Fruit fly (Drosophila melanogaster) whole organism, embryonic: ENCODE results near the gene CG15522.

Experiments used
- Antp ChIP-seq: fragments of 200-800 bp; sonication (Bioruptor generic); optimal IDR thresholded peaks from 3 replicates; lab custom pipeline; 2016; ENCODE audit warnings: missing biosample characterization, missing genetic modification characterization
- B-H2 ChIP-seq: fragments of 200-800 bp; sonication (Bioruptor generic); optimal IDR thresholded peaks from 2 replicates; lab custom pipeline; 2018; ENCODE audit warnings: missing biosample characterization, mild to moderate bottlenecking, missing genetic modification characterization
- CG10959 ChIP-seq: fragments of 200-800 bp; sonication (Bioruptor generic); IDR thresholded peaks from 2 replicates; pipeline ENCODE4 v1.3.6; 2022; ENCODE audit warnings: missing biosample characterization, missing genetic modification characterization
- CG12071 ChIP-seq: fragments of 200-800 bp; sonication (Bioruptor generic); optimal IDR thresholded peaks from 3 replicates; lab custom pipeline; 2018; ENCODE audit warnings: missing biosample characterization, mild to moderate bottlenecking, missing genetic modification characterization
- CG1233 ChIP-seq: fragments of 200-800 bp; sonication (Bioruptor generic); optimal IDR thresholded peaks from 4 replicates; lab custom pipeline; 2018; ENCODE audit warnings: missing biosample characterization, mild to moderate bottlenecking, missing genetic modification characterization
- CG12769 ChIP-seq: fragments of 200-800 bp; sonication (Bioruptor generic); optimal IDR thresholded peaks from 2 replicates; lab custom pipeline; 2019; ENCODE audit warnings: missing biosample characterization, mild to moderate bottlenecking, missing genetic modification characterization, moderate library complexity
- CG13287 ChIP-seq: fragments of 200-800 bp; sonication (Bioruptor generic); IDR thresholded peaks from 2 replicates; pipeline ENCODE4 v1.3.6; 2022; ENCODE audit warnings: missing biosample characterization, missing genetic modification characterization; ENCODE audit not compliant: partially characterized antibody
- CG13296 ChIP-seq: fragments of 200-800 bp; sonication (Bioruptor generic); optimal IDR thresholded peaks from 3 replicates; lab custom pipeline; 2018; ENCODE audit warnings: missing biosample characterization, mild to moderate bottlenecking, missing genetic modification characterization
- CG14710 ChIP-seq: fragments of 200-800 bp; sonication (Bioruptor generic); optimal IDR thresholded peaks from 3 replicates; lab custom pipeline; 2019; ENCODE audit warnings: missing biosample characterization, mild to moderate bottlenecking, missing genetic modification characterization, moderate library complexity
- CG14965 ChIP-seq: fragments of 200-800 bp; sonication (Bioruptor generic); optimal IDR thresholded peaks from 2 replicates; lab custom pipeline; 2016; ENCODE audit warnings: missing biosample characterization, missing genetic modification characterization, borderline replicate concordance
- CG1647 ChIP-seq: fragments of 200-800 bp; sonication (Bioruptor generic); optimal IDR thresholded peaks from 3 replicates; lab custom pipeline; 2016; ENCODE audit warnings: missing biosample characterization, missing genetic modification characterization
- CG17186 ChIP-seq: fragments of 200-800 bp; sonication (Bioruptor generic); optimal IDR thresholded peaks from 3 replicates; lab custom pipeline; 2017; ENCODE audit warnings: missing biosample characterization, missing genetic modification reagents, missing genetic modification characterization
- CG1832 ChIP-seq: fragments of 200-800 bp; sonication (Bioruptor generic); optimal IDR thresholded peaks from 2 replicates; lab custom pipeline; 2017; ENCODE audit warnings: missing biosample characterization, mild to moderate bottlenecking, missing genetic modification characterization, inconsistent platforms
- CG18619 ChIP-seq: fragments of 200-800 bp; sonication (Bioruptor generic); optimal IDR thresholded peaks from 3 replicates; lab custom pipeline; 2017; ENCODE audit warnings: missing biosample characterization, mild to moderate bottlenecking, missing genetic modification characterization
- CG2678 ChIP-seq: fragments of 200-800 bp; sonication (Bioruptor generic); optimal IDR thresholded peaks from 3 replicates; lab custom pipeline; 2019; ENCODE audit warnings: missing biosample characterization, mild to moderate bottlenecking, missing genetic modification characterization, moderate library complexity
- CG2875 ChIP-seq: fragments of 200-800 bp; sonication (Bioruptor generic); optimal IDR thresholded peaks from 2 replicates; lab custom pipeline; 2017; ENCODE audit warnings: missing biosample characterization, mild to moderate bottlenecking, missing genetic modification characterization, missing genetic modification reagents
- CG2889 ChIP-seq: fragments of 200-800 bp; sonication (Bioruptor generic); IDR thresholded peaks from 3 replicates; pipeline ENCODE4 v1.3.6; 2022; ENCODE audit warnings: missing biosample characterization, missing genetic modification characterization
- CG32532 ChIP-seq: fragments of 200-800 bp; sonication (Bioruptor generic); IDR thresholded peaks from 2 replicates; pipeline ENCODE4 v1.3.6; 2022; ENCODE audit warnings: missing biosample characterization, missing genetic modification characterization
- CG8359 ChIP-seq: fragments of 200-800 bp; sonication (Bioruptor generic); optimal IDR thresholded peaks from 2 replicates; lab custom pipeline; 2017; ENCODE audit warnings: missing biosample characterization, mild to moderate bottlenecking, missing genetic modification characterization, borderline replicate concordance
- CG8765 ChIP-seq: fragments of 200-800 bp; sonication (Bioruptor generic); IDR thresholded peaks from 2 replicates; pipeline ENCODE4 v1.3.6; 2022; ENCODE audit warnings: missing biosample characterization, missing genetic modification characterization
- CoRest ChIP-seq: fragments of 200-800 bp; sonication (Bioruptor generic); optimal IDR thresholded peaks from 3 replicates; lab custom pipeline; 2018; ENCODE audit warnings: missing biosample characterization, mild to moderate bottlenecking, missing genetic modification characterization, moderate library complexity
- Doc2 ChIP-seq: fragments of 200-800 bp; sonication (Bioruptor generic); IDR thresholded peaks from 2 replicates; pipeline ENCODE4 v1.3.6; 2022; ENCODE audit warnings: missing biosample characterization, missing genetic modification characterization
- E2f1 ChIP-seq: fragments of 200-800 bp; sonication (Bioruptor generic); IDR thresholded peaks from 2 replicates; pipeline ENCODE4 v1.3.6; 2022; ENCODE audit warnings: missing biosample characterization, missing genetic modification characterization
- Fer2 ChIP-seq: fragments of 200-800 bp; sonication (Bioruptor generic); optimal IDR thresholded peaks from 2 replicates; lab custom pipeline; 2018; ENCODE audit warnings: missing biosample characterization, mild to moderate bottlenecking, missing genetic modification characterization, moderate library complexity
- Gsc ChIP-seq: fragments of 200-800 bp; sonication (Bioruptor generic); IDR thresholded peaks from 2 replicates; pipeline ENCODE4 v1.3.6; 2022; ENCODE audit warnings: missing biosample characterization, missing genetic modification characterization
- Mad ChIP-seq: fragments of 200-800 bp; sonication (Bioruptor generic); optimal IDR thresholded peaks from 2 replicates; lab custom pipeline; 2016; ENCODE audit warnings: missing biosample characterization, missing genetic modification characterization
- Med ChIP-seq: fragments of 200-800 bp; sonication (Bioruptor generic); peaks from one replicate; lab custom pipeline; 2016; ENCODE audit warnings: missing biosample characterization, missing genetic modification characterization, mild to moderate bottlenecking, inconsistent platforms, moderate library complexity
- NFAT ChIP-seq: fragments of 200-800 bp; sonication (Bioruptor generic); IDR thresholded peaks from 2 replicates; pipeline ENCODE4 v1.3.6; 2022; ENCODE audit warnings: missing biosample characterization, missing genetic modification characterization
- Ptx1 ChIP-seq: fragments of 200-800 bp; sonication (Bioruptor generic); IDR thresholded peaks from 2 replicates; pipeline ENCODE4 v1.3.6; 2022; ENCODE audit warnings: missing biosample characterization, missing genetic modification characterization
- Rx ChIP-seq: fragments of 200-800 bp; sonication (Bioruptor generic); IDR thresholded peaks from 2 replicates; pipeline ENCODE4 v1.3.6; 2022; ENCODE audit warnings: missing biosample characterization, missing genetic modification characterization
- Side ChIP-seq: fragments of 200-800 bp; sonication (Bioruptor generic); optimal IDR thresholded peaks from 2 replicates; lab custom pipeline; 2016; ENCODE audit warnings: missing biosample characterization, missing genetic modification characterization
- Trl ChIP-seq, 3 experiments: fragments of >200 bp in 2 of 3; fragments of 200-800 bp in 1 of 3; sonication (Bioruptor generic) in 1 of 3; optimal IDR thresholded peaks; 2 replicates in 1 of 3; 3 replicates in 2 of 3; lab custom pipeline; 2016 to 2017; ENCODE audit warnings: missing biosample characterization in 1 of 3, missing genetic modification characterization in 1 of 3
- Vsx1 ChIP-seq: fragments of 200-800 bp; sonication (Bioruptor generic); optimal IDR thresholded peaks from 2 replicates; lab custom pipeline; 2017; ENCODE audit warnings: missing biosample characterization, mild to moderate bottlenecking, missing genetic modification characterization, missing genetic modification reagents
- bbx ChIP-seq: fragments of 200-800 bp; sonication (Bioruptor generic); IDR thresholded peaks from 2 replicates; pipeline ENCODE4 v1.3.6; 2022; ENCODE audit warnings: missing biosample characterization, missing genetic modification characterization; ENCODE audit not compliant: partially characterized antibody
- danr ChIP-seq: fragments of 200-800 bp; sonication (Bioruptor generic); IDR thresholded peaks from 2 replicates; pipeline ENCODE4 v1.3.6; 2022; ENCODE audit warnings: missing biosample characterization, missing genetic modification characterization
- disco-r ChIP-seq: fragments of 200-800 bp; sonication (Bioruptor generic); optimal IDR thresholded peaks from 2 replicates; lab custom pipeline; 2016; ENCODE audit warnings: missing biosample characterization, missing genetic modification characterization
- esg ChIP-seq: fragments of 200-800 bp; sonication (Bioruptor generic); conservative IDR thresholded peaks from 2 replicates; pipeline ENCODE4 v1.3.6; 2022; ENCODE audit warnings: missing biosample characterization, missing genetic modification characterization
- eyg ChIP-seq: fragments of 200-800 bp; sonication (Bioruptor generic); optimal IDR thresholded peaks from 3 replicates; lab custom pipeline; 2016; ENCODE audit warnings: missing biosample characterization, missing genetic modification characterization
- fd102C ChIP-seq: fragments of 200-800 bp; sonication (Bioruptor generic); optimal IDR thresholded peaks from 2 replicates; lab custom pipeline; 2018; ENCODE audit warnings: missing biosample characterization, mild to moderate bottlenecking, missing genetic modification characterization, moderate library complexity
- grn ChIP-seq: fragments of 200-800 bp; sonication (Bioruptor generic); optimal IDR thresholded peaks from 3 replicates; lab custom pipeline; 2017; ENCODE audit warnings: missing biosample characterization, missing genetic modification characterization
- mam ChIP-seq: fragments of 200-800 bp; sonication (Bioruptor generic); optimal IDR thresholded peaks from 3 replicates; lab custom pipeline; 2016; ENCODE audit warnings: missing biosample characterization, missing genetic modification characterization
- mirr ChIP-seq: fragments of 200-800 bp; sonication (Bioruptor generic); optimal IDR thresholded peaks from 3 replicates; lab custom pipeline; 2018; ENCODE audit warnings: missing biosample characterization, mild to moderate bottlenecking, missing genetic modification characterization
- psq ChIP-seq: fragments of 200-800 bp; sonication (Bioruptor generic); optimal IDR thresholded peaks from 2 replicates; lab custom pipeline; 2017; ENCODE audit warnings: missing biosample characterization, missing genetic modification characterization
- salm ChIP-seq: fragments of 200-800 bp; sonication (Bioruptor generic); optimal IDR thresholded peaks from 2 replicates; lab custom pipeline; 2018; ENCODE audit warnings: missing biosample characterization, mild to moderate bottlenecking, missing genetic modification characterization
- sens ChIP-seq: fragments of 200-800 bp; sonication (Bioruptor generic); peaks from one replicate; lab custom pipeline; 2016; ENCODE audit warnings: missing biosample characterization, missing genetic modification characterization
- so ChIP-seq: fragments of 200-800 bp; sonication (Bioruptor generic); IDR thresholded peaks from 3 replicates; pipeline ENCODE4 v1.3.6; 2022; ENCODE audit warnings: missing biosample characterization, missing genetic modification characterization
- tll ChIP-seq, 2 experiments: fragments of 200-800 bp in 1 of 2; fragments of >200 bp in 1 of 2; sonication (Bioruptor generic) in 1 of 2; optimal IDR thresholded peaks; 2 replicates each; lab custom pipeline; 2017 to 2019; ENCODE audit warnings: missing biosample characterization in 2 of 2, missing genetic modification characterization in 2 of 2, mild to moderate bottlenecking in 1 of 2, moderate library complexity in 1 of 2
- toy ChIP-seq: fragments of 200-800 bp; sonication (Bioruptor generic); IDR thresholded peaks from 2 replicates; pipeline ENCODE4 v1.3.6; 2022; ENCODE audit warnings: missing biosample characterization, missing genetic modification characterization
- unpg ChIP-seq: fragments of 200-800 bp; sonication (Bioruptor generic); optimal IDR thresholded peaks from 3 replicates; lab custom pipeline; 2018; ENCODE audit warnings: missing biosample characterization, mild to moderate bottlenecking, missing genetic modification characterization, moderate library complexity
- wek ChIP-seq: fragments of 200-800 bp; sonication (Bioruptor generic); optimal IDR thresholded peaks from 3 replicates; lab custom pipeline; 2018; ENCODE audit warnings: missing biosample characterization, mild to moderate bottlenecking, missing genetic modification characterization, moderate library complexity

Gene CG15522

DNA sequence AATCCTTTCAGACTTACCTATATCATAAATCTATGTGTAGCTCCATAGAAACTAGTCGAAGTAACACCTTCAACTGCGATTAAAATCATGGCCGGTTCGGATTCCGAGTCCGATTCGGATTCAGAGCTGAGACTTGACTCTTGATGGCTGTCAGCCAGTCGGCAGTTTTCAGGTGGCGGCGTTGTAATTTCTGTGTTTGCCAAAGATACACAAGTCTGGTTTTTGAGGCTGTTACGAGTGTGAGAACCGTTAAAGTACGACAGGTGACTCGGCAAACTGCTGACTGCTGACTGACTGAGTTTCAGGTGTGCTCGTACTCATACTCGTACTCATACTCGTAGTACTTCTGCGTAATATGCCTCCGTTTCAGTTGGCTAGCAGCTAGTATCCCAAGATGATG lies 35.9 kb upstream of the CG15522 start (continued):
- no peak for TF ChIP-seq E2f1 (GFP tag; lab: Robert Waterston, UW)
- TF ChIP-seq so (GFP tag; lab: Robert Waterston, UW): 0 out of 3 replicates have a peak, but pooled peaks have one; percentile 12
- peak; percentile 17 for TF ChIP-seq CG2875
- no peak for TF ChIP-seq CG14965
- TF ChIP-seq mam: no peak
- no peak for TF ChIP-seq psq (GFP tag; lab: Kevin White, UChicago)
- TF ChIP-seq sens (GFP tag; lab: Kevin White, UChicago): peak; percentile 61
- no peak for TF ChIP-seq CG1832
- TF ChIP-seq CG13287 (GFP tag; lab: Robert Waterston, UW): no peak
- no peak for TF ChIP-seq CG10959 (GFP tag; lab: Robert Waterston, UW)
- no peak for TF ChIP-seq Gsc
- TF ChIP-seq CG12769 (tag; lab: Kevin White, UChicago): peak; percentile 58
- no peak for TF ChIP-seq fd102C (GFP tag; lab: Kevin White, UChicago)
- TF ChIP-seq Med (GFP tag; lab: Kevin White, UChicago): peak; percentile 92
- no peak for TF ChIP-seq bbx
- TF ChIP-seq toy (GFP tag; lab: Robert Waterston, UW): 0 out of 2 replicates have a peak, but pooled peaks have one; percentile 44
- TF ChIP-seq CoRest (tag; lab: Kevin White, UChicago): peak; percentile 2
- TF ChIP-seq wek (GFP tag; lab: Kevin White, UChicago): peak; percentile 39
- TF ChIP-seq Rx: no peak
- TF ChIP-seq CG18619 (GFP tag; lab: Kevin White, UChicago): peak; percentile 1
- TF ChIP-seq CG8765 (GFP tag; lab: Robert Waterston, UW): no peak
- no peak for TF ChIP-seq CG14710 (tag; lab: Kevin White, UChicago)
- no peak for TF ChIP-seq salm (tag; lab: Kevin White, UChicago)
- no peak for TF ChIP-seq Mad (GFP tag; lab: Kevin White, UChicago)
- TF ChIP-seq Side: peak; percentile 25
- TF ChIP-seq unpg (GFP tag; lab: Kevin White, UChicago): peak; percentile 29
- TF ChIP-seq CG1647 (GFP tag; lab: Kevin White, UChicago): peak; percentile 6
- peak; percentile 15 for TF ChIP-seq grn (GFP tag; lab: Kevin White, UChicago)
- TF ChIP-seq Vsx1: peak; percentile 20
- TF ChIP-seq disco-r (GFP tag; lab: Kevin White, UChicago): no peak
- no peak for TF ChIP-seq NFAT (GFP tag; lab: Robert Waterston, UW)
- TF ChIP-seq CG13296 (GFP tag; lab: Kevin White, UChicago): peak; percentile 49
- peak in 1 of 2 experiments; percentile 3 for TF ChIP-seq tll (GFP tag; optimal IDR thresholded peaks at IDR 0.05; lab: Kevin White, UChicago)
- TF ChIP-seq CG1233 (GFP tag; lab: Kevin White, UChicago): peak; percentile 2
- no peak for TF ChIP-seq Fer2 (tag; lab: Kevin White, UChicago)
- TF ChIP-seq Ptx1 (GFP tag; lab: Robert Waterston, UW): no peak
- TF ChIP-seq CG17186 (GFP tag; lab: Kevin White, UChicago): no peak
- TF ChIP-seq eyg (GFP tag; lab: Kevin White, UChicago): peak; percentile 1
- peak; percentile 59 for TF ChIP-seq CG12071
- TF ChIP-seq CG32532 (GFP tag; lab: Robert Waterston, UW): peak; percentile 32; the same call in 1 of the 2 replicates
- no peak for TF ChIP-seq Antp (GFP tag; lab: Kevin White, UChicago)
- TF ChIP-seq CG2889 (GFP tag; lab: Robert Waterston, UW): no peak
- TF ChIP-seq danr (GFP tag; lab: Robert Waterston, UW): no peak
- no peak for TF ChIP-seq Doc2 (GFP tag; lab: Robert Waterston, UW)
- peak; percentile 39 for TF ChIP-seq B-H2 (GFP tag; lab: Kevin White, UChicago)
- TF ChIP-seq mirr (GFP tag; lab: Kevin White, UChicago): peak; percentile 34
- peak; percentile 52 for TF ChIP-seq CG2678 (tag; lab: Kevin White, UChicago)
- TF ChIP-seq esg (GFP tag; lab: Robert Waterston, UW): no peak
- TF ChIP-seq Trl (optimal IDR thresholded peaks at IDR 0.05; lab: Kevin White, UChicago): no peak
- peak; percentile 27 for TF ChIP-seq Trl (GFP tag; optimal IDR thresholded peaks at IDR 0.05; lab: Kevin White, UChicago)
- TF ChIP-seq CG8359: no peak
